Fruit fly (Drosophila melanogaster) whole organism, embryonic: ENCODE measurements around the gene CG13838.

Experiments
- Asciz ChIP-seq: fragments of 200-800 bp; sonication (Bioruptor generic); optimal IDR thresholded peaks from 2 replicates; lab custom pipeline; 2017; ENCODE audit warnings: missing biosample characterization, mild to moderate bottlenecking, missing genetic modification characterization, missing genetic modification reagents
- CG10267 ChIP-seq: fragments of 200-800 bp; sonication (Bioruptor generic); optimal IDR thresholded peaks from 2 replicates; lab custom pipeline; 2018; ENCODE audit warnings: missing biosample characterization, mild to moderate bottlenecking, missing genetic modification characterization, moderate library complexity
- CG10366 ChIP-seq: fragments of 200-800 bp; sonication (Bioruptor generic); IDR thresholded peaks from 2 replicates; pipeline ENCODE4 v1.3.6; 2022; ENCODE audit warnings: missing biosample characterization, missing genetic modification characterization
- CG10959 ChIP-seq: fragments of 200-800 bp; sonication (Bioruptor generic); IDR thresholded peaks from 2 replicates; pipeline ENCODE4 v1.3.6; 2022; ENCODE audit warnings: missing biosample characterization, missing genetic modification characterization
- CG11695 ChIP-seq: fragments of 200-800 bp; sonication (Bioruptor generic); IDR thresholded peaks from 3 replicates; pipeline ENCODE4 v1.3.6; 2022; ENCODE audit warnings: missing biosample characterization, missing genetic modification characterization
- CG12236 ChIP-seq: fragments of 200-800 bp; sonication (Bioruptor generic); optimal IDR thresholded peaks from 2 replicates; lab custom pipeline; 2016; ENCODE audit warnings: missing biosample characterization, missing genetic modification characterization
- CG13775 ChIP-seq: fragments of 200-800 bp; sonication (Bioruptor generic); optimal IDR thresholded peaks from 3 replicates; lab custom pipeline; 2017; ENCODE audit warnings: missing biosample characterization, mild to moderate bottlenecking, missing genetic modification characterization
- CG14710 ChIP-seq: fragments of 200-800 bp; sonication (Bioruptor generic); optimal IDR thresholded peaks from 3 replicates; lab custom pipeline; 2019; ENCODE audit warnings: missing biosample characterization, mild to moderate bottlenecking, missing genetic modification characterization, moderate library complexity
- CG15696 ChIP-seq: fragments of 200-800 bp; sonication (Bioruptor generic); optimal IDR thresholded peaks from 2 replicates; lab custom pipeline; 2019; ENCODE audit warnings: missing biosample characterization, mild to moderate bottlenecking, missing genetic modification characterization, moderate library complexity
- CG1603 ChIP-seq: fragments of 200-800 bp; sonication (Bioruptor generic); optimal IDR thresholded peaks from 2 replicates; lab custom pipeline; 2019; ENCODE audit warnings: missing biosample characterization, mild to moderate bottlenecking, missing genetic modification characterization, moderate library complexity
- CG17385 ChIP-seq: fragments of 200-800 bp; sonication (Bioruptor generic); optimal IDR thresholded peaks from 3 replicates; lab custom pipeline; 2018; ENCODE audit warnings: missing biosample characterization, mild to moderate bottlenecking, missing genetic modification characterization
- CG17829 ChIP-seq: fragments of 200-800 bp; optimal IDR thresholded peaks from 2 replicates; lab custom pipeline; 2019; ENCODE audit warnings: missing biosample characterization, mild to moderate bottlenecking, missing genetic modification characterization, moderate library complexity
- CG18619 ChIP-seq: fragments of 200-800 bp; sonication (Bioruptor generic); optimal IDR thresholded peaks from 3 replicates; lab custom pipeline; 2017; ENCODE audit warnings: missing biosample characterization, mild to moderate bottlenecking, missing genetic modification characterization
- CG31365 ChIP-seq: fragments of 200-800 bp; sonication (Bioruptor generic); optimal IDR thresholded peaks from 2 replicates; lab custom pipeline; 2018; ENCODE audit warnings: missing biosample characterization, mild to moderate bottlenecking, missing genetic modification characterization
- CG4820 ChIP-seq: fragments of 200-800 bp; sonication (Bioruptor generic); optimal IDR thresholded peaks from 3 replicates; lab custom pipeline; 2016; ENCODE audit warnings: missing biosample characterization, missing genetic modification characterization
- CG6175 ChIP-seq: fragments of 200-800 bp; sonication (Bioruptor generic); IDR thresholded peaks from 3 replicates; pipeline ENCODE4 v1.3.6; 2022; ENCODE audit warnings: missing biosample characterization, missing genetic modification characterization
- CG7928 ChIP-seq: fragments of 200-800 bp; sonication (Bioruptor generic); optimal IDR thresholded peaks from 2 replicates; lab custom pipeline; 2017; ENCODE audit warnings: missing biosample characterization, mild to moderate bottlenecking, missing genetic modification characterization
- CG8089 ChIP-seq: fragments of 200-800 bp; sonication (Bioruptor generic); optimal IDR thresholded peaks from 3 replicates; lab custom pipeline; 2016; ENCODE audit warnings: missing biosample characterization, missing genetic modification characterization
- CG9727 ChIP-seq: fragments of 200-800 bp; sonication (Bioruptor generic); optimal IDR thresholded peaks from 3 replicates; lab custom pipeline; 2017; ENCODE audit warnings: missing biosample characterization, mild to moderate bottlenecking, missing genetic modification characterization
- CG9797 ChIP-seq: fragments of 200-800 bp; sonication (Bioruptor generic); optimal IDR thresholded peaks from 3 replicates; lab custom pipeline; 2018; ENCODE audit warnings: missing biosample characterization, mild to moderate bottlenecking, missing genetic modification characterization
- CG9876 ChIP-seq: fragments of 200-800 bp; sonication (Bioruptor generic); optimal IDR thresholded peaks from 2 replicates; lab custom pipeline; 2016; ENCODE audit warnings: missing biosample characterization, missing genetic modification characterization
- HLH54F ChIP-seq: fragments of 200-800 bp; sonication (Bioruptor generic); optimal IDR thresholded peaks from 3 replicates; lab custom pipeline; 2016; ENCODE audit warnings: missing biosample characterization, missing genetic modification characterization
- Jarid2 ChIP-seq: fragments of 200-800 bp; sonication (Bioruptor generic); optimal IDR thresholded peaks from 3 replicates; lab custom pipeline; 2017; ENCODE audit warnings: mild to moderate bottlenecking, missing biosample characterization, missing genetic modification reagents, missing genetic modification characterization
- Mad ChIP-seq: fragments of 200-800 bp; sonication (Bioruptor generic); optimal IDR thresholded peaks from 2 replicates; lab custom pipeline; 2016; ENCODE audit warnings: missing biosample characterization, missing genetic modification characterization
- Mrtf ChIP-seq: fragments of 200-800 bp; sonication (Bioruptor generic); IDR thresholded peaks from 3 replicates; pipeline ENCODE4 v1.3.6; 2022; ENCODE audit warnings: missing biosample characterization, missing genetic modification characterization
- Optix ChIP-seq: fragments of 200-800 bp; sonication (Bioruptor generic); IDR thresholded peaks from 3 replicates; pipeline ENCODE4 v1.3.6; 2022; ENCODE audit warnings: missing biosample characterization, missing genetic modification characterization
- Ptx1 ChIP-seq: fragments of 200-800 bp; sonication (Bioruptor generic); IDR thresholded peaks from 2 replicates; pipeline ENCODE4 v1.3.6; 2022; ENCODE audit warnings: missing biosample characterization, missing genetic modification characterization
- Side ChIP-seq: fragments of 200-800 bp; sonication (Bioruptor generic); optimal IDR thresholded peaks from 2 replicates; lab custom pipeline; 2016; ENCODE audit warnings: missing biosample characterization, missing genetic modification characterization
- Sry-δ ChIP-seq: fragments of 200-800 bp; sonication (Bioruptor generic); optimal IDR thresholded peaks from 2 replicates; lab custom pipeline; 2016; ENCODE audit warnings: missing biosample characterization, missing genetic modification characterization
- TFAM ChIP-seq: fragments of 200-800 bp; sonication (Bioruptor generic); optimal IDR thresholded peaks from 2 replicates; lab custom pipeline; 2017; ENCODE audit warnings: missing biosample characterization, missing genetic modification characterization, inconsistent platforms
- ab ChIP-seq: fragments of 200-800 bp; sonication (Bioruptor generic); optimal IDR thresholded peaks from 2 replicates; lab custom pipeline; 2016; ENCODE audit warnings: missing biosample characterization, missing genetic modification characterization
- bowl ChIP-seq: fragments of 200-800 bp; sonication (Bioruptor generic); IDR thresholded peaks from 2 replicates; pipeline ENCODE4 v1.3.6; 2022; ENCODE audit warnings: missing biosample characterization, missing genetic modification characterization
- crc ChIP-seq: fragments of 200-800 bp; sonication (Bioruptor generic); optimal IDR thresholded peaks from 2 replicates; lab custom pipeline; 2016; ENCODE audit warnings: missing biosample characterization, missing genetic modification characterization
- crp ChIP-seq, 2 experiments: fragments of 200-800 bp; sonication (Bioruptor generic); optimal IDR thresholded peaks; 2 replicates in 1 of 2; 3 replicates in 1 of 2; lab custom pipeline; 2017; ENCODE audit warnings: missing biosample characterization in 2 of 2, missing genetic modification characterization in 2 of 2, mild to moderate bottlenecking in 1 of 2, moderate library complexity in 1 of 2
- danr ChIP-seq: fragments of 200-800 bp; sonication (Bioruptor generic); IDR thresholded peaks from 2 replicates; pipeline ENCODE4 v1.3.6; 2022; ENCODE audit warnings: missing biosample characterization, missing genetic modification characterization
- dmrt11E ChIP-seq: fragments of 200-800 bp; sonication (Bioruptor generic); optimal IDR thresholded peaks from 3 replicates; lab custom pipeline; 2018; ENCODE audit warnings: missing biosample characterization, mild to moderate bottlenecking, missing genetic modification characterization, moderate library complexity
- gsb-n ChIP-seq: fragments of 200-800 bp; sonication (Bioruptor generic); optimal IDR thresholded peaks from 3 replicates; lab custom pipeline; 2018; ENCODE audit warnings: missing biosample characterization, mild to moderate bottlenecking, missing genetic modification characterization
- jigr1 ChIP-seq: fragments of 200-800 bp; sonication (Bioruptor generic); IDR thresholded peaks from 3 replicates; pipeline ENCODE4 v1.3.6; 2022; ENCODE audit warnings: missing biosample characterization, missing genetic modification characterization
- mld ChIP-seq: fragments of 200-800 bp; sonication (Bioruptor generic); IDR thresholded peaks from 3 replicates; pipeline ENCODE4 v1.3.6; 2022; ENCODE audit warnings: missing biosample characterization, missing genetic modification characterization; ENCODE audit not compliant: partially characterized antibody
- nerfin-1 ChIP-seq: fragments of 200-800 bp; sonication (Bioruptor generic); optimal IDR thresholded peaks from 3 replicates; lab custom pipeline; 2019; ENCODE audit warnings: missing biosample characterization, mild to moderate bottlenecking, missing genetic modification characterization, moderate library complexity
- nom ChIP-seq: fragments of 200-800 bp; sonication (Bioruptor generic); optimal IDR thresholded peaks from 2 replicates; lab custom pipeline; 2017; ENCODE audit warnings: missing biosample characterization, missing genetic modification characterization, mild to moderate bottlenecking, moderate library complexity, missing genetic modification reagents
- oc ChIP-seq: fragments of 200-800 bp; sonication (Bioruptor generic); optimal IDR thresholded peaks from 2 replicates; lab custom pipeline; 2018; ENCODE audit warnings: missing biosample characterization, mild to moderate bottlenecking, missing genetic modification characterization, moderate library complexity
- pum ChIP-seq: fragments of 200-800 bp; sonication (Bioruptor generic); optimal IDR thresholded peaks from 2 replicates; lab custom pipeline; 2016; ENCODE audit warnings: missing biosample characterization, missing genetic modification characterization
- schlank ChIP-seq: fragments of 200-800 bp; sonication (Bioruptor generic); optimal IDR thresholded peaks from 2 replicates; lab custom pipeline; 2018; ENCODE audit warnings: missing biosample characterization, mild to moderate bottlenecking, missing genetic modification characterization
- shn ChIP-seq: fragments of 200-800 bp; sonication (Bioruptor generic); optimal IDR thresholded peaks from 3 replicates; lab custom pipeline; 2016; ENCODE audit warnings: missing biosample characterization, missing genetic modification characterization
- sim ChIP-seq: fragments of 200-800 bp; sonication (Bioruptor generic); IDR thresholded peaks from 2 replicates; pipeline ENCODE4 v1.3.6; 2022; ENCODE audit warnings: missing biosample characterization, missing genetic modification characterization
- sima ChIP-seq: fragments of 200-800 bp; sonication (Bioruptor generic); optimal IDR thresholded peaks from 2 replicates; lab custom pipeline; 2016; ENCODE audit warnings: missing biosample characterization, missing genetic modification characterization
- sna ChIP-seq: fragments of 200-800 bp; sonication (Bioruptor generic); IDR thresholded peaks from 2 replicates; pipeline ENCODE4 v1.3.6; 2022; ENCODE audit warnings: missing biosample characterization, missing genetic modification characterization; ENCODE audit not compliant: partially characterized antibody
- sr ChIP-seq: fragments of 200-800 bp; sonication (Bioruptor generic); IDR thresholded peaks from 3 replicates; pipeline ENCODE4 v1.3.6; 2022; ENCODE audit warnings: missing biosample characterization, missing genetic modification characterization
- trh ChIP-seq: fragments of 200-800 bp; sonication (Bioruptor generic); optimal IDR thresholded peaks from 2 replicates; lab custom pipeline; 2016; ENCODE audit warnings: missing biosample characterization, missing genetic modification characterization
- unpg ChIP-seq: fragments of 200-800 bp; sonication (Bioruptor generic); optimal IDR thresholded peaks from 3 replicates; lab custom pipeline; 2018; ENCODE audit warnings: missing biosample characterization, mild to moderate bottlenecking, missing genetic modification characterization, moderate library complexity

CG13838 gene

DNA sequence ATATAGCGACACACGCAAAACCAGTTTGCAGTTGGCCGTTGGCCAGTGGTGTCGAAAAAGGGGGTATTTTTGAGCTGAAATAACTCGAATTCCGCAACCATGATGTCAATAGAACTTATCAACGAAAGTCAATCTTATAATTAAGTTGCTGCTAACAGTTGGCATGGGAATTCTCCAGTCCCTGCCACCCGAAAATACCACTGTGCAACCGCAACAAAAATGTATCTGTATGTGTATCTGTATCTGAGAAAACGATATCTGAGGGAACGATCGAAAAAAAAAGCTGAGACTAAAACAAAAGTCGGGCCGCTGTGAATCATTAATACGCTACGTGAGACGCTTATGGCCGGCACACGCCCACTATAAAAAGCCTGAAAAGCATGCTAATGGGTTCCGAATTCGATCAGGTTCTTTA lies 4.5 kb downstream of the CG13838 start (continued):
- no peak for TF ChIP-seq danr (GFP tag; lab: Robert Waterston, UW)
- peak; percentile 40 for TF ChIP-seq Mad (GFP tag; lab: Kevin White, UChicago)
- peak; percentile 55; the same call in 1 of the 3 replicates for TF ChIP-seq Mrtf (GFP tag; lab: Robert Waterston, UW)
- TF ChIP-seq sr = no peak
- TF ChIP-seq jigr1 = no peak
- TF ChIP-seq CG14710 (tag; lab: Kevin White, UChicago) = no peak
- TF ChIP-seq Optix (GFP tag; lab: Robert Waterston, UW) = 0 out of 3 replicates have a peak, but pooled peaks have one; percentile 29
- no peak for TF ChIP-seq crp (GFP tag; optimal IDR thresholded peaks at IDR 0.05; lab: Kevin White, UChicago)
- peak; percentile 11 for TF ChIP-seq schlank
- TF ChIP-seq CG9797 = no peak
- TF ChIP-seq CG6175 (GFP tag; lab: Robert Waterston, UW) = peak; percentile 8; the same call in 1 of the 3 replicates
- TF ChIP-seq HLH54F (GFP tag; lab: Kevin White, UChicago) = peak; percentile 67
- TF ChIP-seq nerfin-1 (tag; lab: Kevin White, UChicago) = no peak
- TF ChIP-seq CG9876 = no peak
- peak; percentile 1 for TF ChIP-seq CG17385 (GFP tag; lab: Kevin White, UChicago)
- no peak; the same call in 1 of the 2 replicates for TF ChIP-seq bowl
- TF ChIP-seq CG1603 = peak; percentile 7
- TF ChIP-seq nom (GFP tag; lab: Kevin White, UChicago) = peak; percentile 81
- peak; percentile 61; the same call in 1 of the 3 replicates for TF ChIP-seq CG11695
- no peak for TF ChIP-seq gsb-n (tag; lab: Kevin White, UChicago)
- TF ChIP-seq CG13775 (GFP tag; lab: Kevin White, UChicago) = peak; percentile 21
- TF ChIP-seq pum (GFP tag; lab: Kevin White, UChicago) = no peak
- no peak for TF ChIP-seq oc
- TF ChIP-seq CG10267 (tag; lab: Kevin White, UChicago) = no peak
- no peak for TF ChIP-seq trh (GFP tag; lab: Kevin White, UChicago)
- peak; percentile 60 for TF ChIP-seq Ptx1 (GFP tag; lab: Robert Waterston, UW)
- TF ChIP-seq Jarid2 (GFP tag; lab: Kevin White, UChicago) = no peak
- TF ChIP-seq sima (GFP tag; lab: Kevin White, UChicago) = no peak
- TF ChIP-seq unpg (GFP tag; lab: Kevin White, UChicago) = peak; percentile 43
- no peak for TF ChIP-seq CG4820 (GFP tag; lab: Kevin White, UChicago)
- TF ChIP-seq CG15696 (tag; lab: Kevin White, UChicago) = no peak
- peak; percentile 61 for TF ChIP-seq CG10366 (GFP tag; lab: Robert Waterston, UW)
- TF ChIP-seq CG12236 (GFP tag; lab: Kevin White, UChicago) = no peak
- TF ChIP-seq Side (GFP tag; lab: Kevin White, UChicago) = peak; percentile 47
- no peak for TF ChIP-seq Sry-δ (GFP tag; lab: Kevin White, UChicago)
- no peak for TF ChIP-seq ab (GFP tag; lab: Kevin White, UChicago)
- no peak for TF ChIP-seq CG8089
- peak; percentile 45 for TF ChIP-seq shn (GFP tag; lab: Kevin White, UChicago)
- TF ChIP-seq CG17829 (tag; lab: Kevin White, UChicago) = no peak
- no peak for TF ChIP-seq dmrt11E
- no peak for TF ChIP-seq CG10959 (GFP tag; lab: Robert Waterston, UW)
- TF ChIP-seq CG18619 (GFP tag; lab: Kevin White, UChicago) = peak; percentile 24
- TF ChIP-seq Asciz (GFP tag; lab: Kevin White, UChicago) = no peak
- no peak for TF ChIP-seq mld (GFP tag; lab: Robert Waterston, UW)
- TF ChIP-seq CG7928 (GFP tag; lab: Kevin White, UChicago) = no peak
- TF ChIP-seq CG31365 = no peak
- TF ChIP-seq crc (GFP tag; lab: Kevin White, UChicago) = no peak
- TF ChIP-seq sna (GFP tag; lab: Robert Waterston, UW) = no peak
- TF ChIP-seq TFAM (GFP tag; lab: Kevin White, UChicago) = no peak
- no peak for TF ChIP-seq sim (GFP tag; lab: Robert Waterston, UW)
- no peak for TF ChIP-seq CG9727 (GFP tag; lab: Kevin White, UChicago)
